Worm (Caenorhabditis elegans): ENCODE measurements around the gene Y38H6C.13.

Gene Y38H6C.13

ce11 chrV:20545742-20546141, 18.1 kb downstream of the Y38H6C.13 start:
- TF ChIP-seq pqm-1 (tag; optimal IDR thresholded peaks at IDR 0.05) (peak; percentile 2), tra-1 (GFP tag; IDR thresholded peaks at IDR 0.05) (no peak), daf-16 (GFP tag; optimal IDR thresholded peaks at IDR 0.05) (no peak), daf-16 (tag; optimal IDR thresholded peaks at IDR 0.05) (peak; percentile 71), D1046.2 (GFP tag; IDR thresholded peaks at IDR 0.05) (no peak), zfp-3 (GFP tag; conservative IDR thresholded peaks at IDR 0.05) (no peak), pha-4 (GFP tag; IDR thresholded peaks at IDR 0.05) (no peak), pha-4 (tag; optimal IDR thresholded peaks at IDR 0.05) (no peak)

ce11 chrV:20547048-20547447, 19.5 kb downstream of the Y38H6C.13 start, which contains the start of gene Y38H6C.18:
Gene Y38H6C.18 (minus strand): TSS chrV:20547148.
- no peak for TF ChIP-seq hif-1 (tag; optimal IDR thresholded peaks at IDR 0.05)
- TF ChIP-seq lin-29 (GFP tag; IDR thresholded peaks at IDR 0.05), result no peak
- no peak for TF ChIP-seq madf-5 (GFP tag; IDR thresholded peaks at IDR 0.05)
- no peak for TF ChIP-seq ceh-32 (tag; optimal IDR thresholded peaks at IDR 0.05; ENCODE audit: poor library complexity)
- no peak for TF ChIP-seq skn-1 (tag; optimal IDR thresholded peaks at IDR 0.05)
- no peak for TF ChIP-seq mes-2 (tag; optimal IDR thresholded peaks at IDR 0.05; ENCODE audit: poor library complexity, severe bottlenecking)
- no peak for TF ChIP-seq lsy-2 (tag; optimal IDR thresholded peaks at IDR 0.05)
- no peak for TF ChIP-seq tra-1 (GFP tag; IDR thresholded peaks at IDR 0.05)
- no peak for TF ChIP-seq D1046.2 (GFP tag; IDR thresholded peaks at IDR 0.05)
- no peak for TF ChIP-seq R02D3.7 (tag; optimal IDR thresholded peaks at IDR 0.05)
- TF ChIP-seq zip-2 (tag; optimal IDR thresholded peaks at IDR 0.05), result no peak
- no peak for TF ChIP-seq F26F4.8 (GFP tag; conservative IDR thresholded peaks at IDR 0.05)
- no peak for TF ChIP-seq nhr-6 (tag; optimal IDR thresholded peaks at IDR 0.05)
- TF ChIP-seq gei-8 (GFP tag; optimal IDR thresholded peaks at IDR 0.05), result no peak
- TF ChIP-seq ces-1 (GFP tag; optimal IDR thresholded peaks at IDR 0.05), result no peak

- no peak for TF ChIP-seq snpc-4 (tag; optimal IDR thresholded peaks at IDR 0.05)
- TF ChIP-seq unc-62 (GFP tag; optimal IDR thresholded peaks at IDR 0.05 in 1 of 2), result peak in 1 of 2 experiments; percentile 18
- no peak for TF ChIP-seq unc-62 (tag; optimal IDR thresholded peaks at IDR 0.05)
Measured at ce11 chrV:20551096-20551495, 23.5 kb downstream of the Y38H6C.13 start, which contains the start of gene Y38H6C.20. Gene Y38H6C.20 (minus strand): TSS chrV:20551196.

- TF ChIP-seq ama-1 (optimal IDR thresholded peaks at IDR 0.05) (no peak), nhr-76 (tag; optimal IDR thresholded peaks at IDR 0.05) (no peak), Y48G9A.11 (GFP tag; IDR thresholded peaks at IDR 0.05) (no peak), dve-1 (tag; optimal IDR thresholded peaks at IDR 0.05; ENCODE audit: insufficient read depth) (no peak), sdz-12 (GFP tag; optimal IDR thresholded peaks at IDR 0.05) (no peak), nhr-28 (tag; optimal IDR thresholded peaks at IDR 0.05) (no peak), F10B5.3 (tag; optimal IDR thresholded peaks at IDR 0.05) (no peak), dpl-1 (GFP tag; optimal IDR thresholded peaks at IDR 0.05) (no peak), vab-7 (GFP tag; IDR thresholded peaks at IDR 0.05) (no peak), lin-38 (GFP tag; IDR thresholded peaks at IDR 0.05) (no peak), pha-4 (GFP tag; IDR thresholded peaks at IDR 0.05) (no peak), pha-4 (tag; optimal IDR thresholded peaks at IDR 0.05) (no peak), nhr-77 (tag; optimal IDR thresholded peaks at IDR 0.05) (no peak), mes-2 (tag; optimal IDR thresholded peaks at IDR 0.05; ENCODE audit: poor library complexity, severe bottlenecking) (no peak), nhr-10 (tag; optimal IDR thresholded peaks at IDR 0.05) (no peak), T26A8.4 (GFP tag; IDR thresholded peaks at IDR 0.05) (no peak), zip-11 (GFP tag; IDR thresholded peaks at IDR 0.05) (no peak), Y105C5A.15 (GFP tag; IDR thresholded peaks at IDR 0.05) (no peak), ztf-7 (tag; optimal IDR thresholded peaks at IDR 0.05) (no peak), nhr-6 (tag; optimal IDR thresholded peaks at IDR 0.05) (no peak)
Measured at ce11 chrV:20552971-20553370, 25.4 kb downstream of the Y38H6C.13 start, which contains the start of gene vmo-1. Gene vmo-1 (minus strand): TSS chrV:20553071.

All from whole organism, L4 larva.